Worm (Caenorhabditis elegans) whole organism, L4 larva: ENCODE data around the gene Y56A3A.30.

ENCODE experiments used
- ceh-20 ChIP-seq: fragments of 200-800 bp; sonication (Bioruptor generic); IDR thresholded peaks from 2 replicates; pipeline ENCODE4 v1.3.6; 2022; ENCODE audit warnings: missing genetic modification reagents, missing genetic modification characterization, missing compliant biosample characterization
- fos-1 ChIP-seq: fragments of 150-350 bp; optimal IDR thresholded peaks from 2 replicates; lab custom pipeline; 2014; ENCODE audit warnings: missing biosample characterization, missing genetic modification characterization
- mep-1 ChIP-seq: fragments of 150-350 bp; sonication (generic microtip); optimal IDR thresholded peaks from 3 replicates; lab custom pipeline; 2014; ENCODE audit warnings: missing biosample characterization, missing genetic modification characterization
- nhr-28 ChIP-seq: fragments of 150-350 bp; optimal IDR thresholded peaks from 2 replicates; lab custom pipeline; 2014; ENCODE audit warnings: missing biosample characterization, missing genetic modification characterization
- pqm-1 ChIP-seq: sonication (generic microtip); optimal IDR thresholded peaks from 2 replicates; lab custom pipeline; 2017; ENCODE audit warnings: missing biosample characterization, missing genetic modification characterization
- unc-39 ChIP-seq: sonication (generic microtip); optimal IDR thresholded peaks from 2 replicates; lab custom pipeline; 2017; ENCODE audit warnings: missing biosample characterization, missing genetic modification characterization

ce11 chrIII:12017999-12018398, 39.1 kb upstream of the Y56A3A.30 start:
- no peak for TF ChIP-seq fos-1 (tag; lab: Kevin White, UChicago)
- no peak for TF ChIP-seq pqm-1
- no peak for TF ChIP-seq unc-39 (tag; lab: Kevin White, UChicago)
- TF ChIP-seq ceh-20 (GFP tag; lab: Robert Waterston, UW) = no peak
- no peak for TF ChIP-seq nhr-28 (tag; lab: Kevin White, UChicago)
- no peak for TF ChIP-seq mep-1 (tag; lab: Kevin White, UChicago)
